Fruit fly (Drosophila melanogaster) S2 (cell line): ENCODE data around the gene CG34348.

Experiments
- CG8478 ChIP-seq: fragments of >200 bp; optimal IDR thresholded peaks from 2 replicates; lab custom pipeline; 2018
- CTCF ChIP-seq, 2 experiments: fragments of >200 bp; optimal IDR thresholded peaks; 2 replicates each; lab custom pipeline; 2018

Gene CG34348

dm6 chrX:11339868-11340548 is at the start of gene CG34348, which contains the start of gene Kap3:
TSS of gene CG34348 (plus strand) at chrX:11339873.
TSS of gene Kap3 (minus strand) at chrX:11340084.
- TF ChIP-seq CTCF (optimal IDR thresholded peaks at IDR 0.05; lab: Kevin White, UChicago) (no peak), CG8478 (lab: Kevin White, UChicago) (no peak)

dm6 chrX:11293567-11293966 is 46.1 kb upstream of the CG34348 start:
- TF ChIP-seq CTCF (optimal IDR thresholded peaks at IDR 0.05; lab: Kevin White, UChicago) (no peak), CG8478 (lab: Kevin White, UChicago) (no peak)

DNA sequence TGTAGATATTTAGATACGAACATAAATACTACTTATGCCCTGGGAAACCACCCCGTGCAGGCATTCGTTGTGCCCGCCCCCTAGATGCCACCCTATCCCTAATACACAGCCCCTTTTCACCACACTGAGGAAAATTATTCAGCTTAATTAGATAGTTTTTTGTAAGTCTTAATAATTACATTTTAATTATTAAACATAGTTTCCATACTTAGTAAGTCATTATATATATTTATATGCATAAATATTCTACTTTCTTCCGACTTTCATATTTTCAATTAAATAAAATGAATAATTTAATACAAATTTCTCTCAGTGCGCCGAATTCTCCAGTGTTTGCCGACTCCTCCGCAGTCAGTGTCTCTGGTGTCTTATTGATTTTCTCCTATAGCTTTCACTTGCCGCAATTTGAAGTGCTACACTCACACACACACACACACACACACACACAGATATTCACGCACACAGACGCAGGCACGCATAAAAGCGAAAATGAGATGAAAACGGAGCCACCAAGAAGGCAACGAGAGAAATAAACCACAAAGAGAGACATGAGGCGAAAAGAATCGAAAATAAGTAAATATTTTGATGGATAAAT is 44.2 kb upstream of the CG34348 start:
- no peak for TF ChIP-seq CG8478 (lab: Kevin White, UChicago)
- no peak for TF ChIP-seq CTCF (optimal IDR thresholded peaks at IDR 0.05; lab: Kevin White, UChicago)

DNA sequence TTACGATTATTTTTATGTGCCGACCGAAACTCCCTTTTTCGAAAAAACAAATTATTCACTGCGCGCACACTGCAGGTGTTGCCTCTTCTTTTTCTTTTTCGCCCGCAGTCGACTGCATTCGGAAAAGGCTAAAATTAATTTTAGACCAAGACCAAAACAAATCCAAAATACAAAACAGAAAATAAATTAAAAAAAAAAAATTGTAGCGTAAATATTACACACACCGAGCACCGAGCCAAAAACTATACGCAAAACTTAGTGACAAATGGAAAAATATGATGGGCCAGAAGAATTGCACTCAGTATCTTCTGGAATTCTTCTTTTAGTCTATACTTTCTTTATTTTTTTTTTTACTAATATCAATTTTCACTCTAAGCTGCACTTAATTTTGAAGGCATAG is 37.0 kb upstream of the CG34348 start, which contains the start of gene CG44422:
Gene CG44422, minus strand, starts transcription at position 101 of the 400 bp plus-strand sequence.
- TF ChIP-seq CTCF (optimal IDR thresholded peaks at IDR 0.05; lab: Kevin White, UChicago) (no peak), CG8478 (lab: Kevin White, UChicago) (no peak)

DNA sequence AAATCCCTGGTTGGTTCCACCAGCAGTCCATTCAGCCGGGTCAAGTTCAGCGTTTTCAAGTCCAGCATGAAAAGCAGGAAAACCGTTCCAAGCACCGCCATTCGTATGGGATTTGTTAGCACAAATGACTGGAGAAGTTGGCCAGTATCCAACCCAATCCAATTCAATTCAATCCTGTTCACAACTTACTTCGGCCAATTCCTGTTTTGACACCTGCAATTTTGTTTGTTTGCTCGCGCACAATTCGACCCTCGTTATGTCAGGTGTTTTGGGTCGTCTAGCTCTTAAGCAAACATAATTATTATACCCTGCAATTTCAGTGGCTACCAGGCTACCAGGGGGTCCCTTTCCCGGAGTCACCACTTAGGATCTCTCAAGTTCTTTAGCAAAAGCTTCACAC is 28.6 kb upstream of the CG34348 start, which contains the start of gene Ir10a:
Gene Ir10a, minus strand, starts transcription at position 101 of the 400 bp plus-strand sequence.
- TF ChIP-seq CG8478 (lab: Kevin White, UChicago) = no peak
- TF ChIP-seq CTCF (optimal IDR thresholded peaks at IDR 0.05; lab: Kevin White, UChicago) = no peak

DNA sequence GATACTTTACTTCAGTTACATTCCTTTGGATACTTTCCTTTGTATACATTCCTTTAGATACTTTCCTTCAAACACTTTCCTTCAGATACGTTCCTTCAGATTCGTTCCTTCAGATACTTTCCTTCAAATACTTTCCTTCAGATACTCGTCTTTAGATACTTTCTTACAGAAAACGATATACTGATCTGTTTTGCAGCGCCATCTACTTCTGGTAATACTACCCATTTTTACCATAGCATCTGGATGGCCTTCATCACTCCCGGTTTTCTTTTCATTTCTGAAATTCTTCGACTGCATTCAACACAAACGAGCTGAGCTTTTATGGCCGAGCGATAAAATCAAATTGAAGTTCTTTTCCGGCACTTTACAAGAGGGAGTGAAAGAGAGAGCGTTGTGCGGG is 19.8 kb upstream of the CG34348 start:
- TF ChIP-seq CTCF (optimal IDR thresholded peaks at IDR 0.05; lab: Kevin White, UChicago) = peak; percentile 80
- TF ChIP-seq CG8478 (lab: Kevin White, UChicago) = no peak

dm6 chrX:11322257-11322656 is 17.4 kb upstream of the CG34348 start, which contains the start of gene sisA:
TSS of gene sisA (minus strand) at chrX:11322357.
- TF ChIP-seq CG8478 (lab: Kevin White, UChicago) = no peak
- no peak for TF ChIP-seq CTCF (optimal IDR thresholded peaks at IDR 0.05; lab: Kevin White, UChicago)

- no peak for TF ChIP-seq CG8478 (lab: Kevin White, UChicago)
Observed at dm6 chrX:11322659-11323058, 17.0 kb upstream of the CG34348 start.

DNA sequence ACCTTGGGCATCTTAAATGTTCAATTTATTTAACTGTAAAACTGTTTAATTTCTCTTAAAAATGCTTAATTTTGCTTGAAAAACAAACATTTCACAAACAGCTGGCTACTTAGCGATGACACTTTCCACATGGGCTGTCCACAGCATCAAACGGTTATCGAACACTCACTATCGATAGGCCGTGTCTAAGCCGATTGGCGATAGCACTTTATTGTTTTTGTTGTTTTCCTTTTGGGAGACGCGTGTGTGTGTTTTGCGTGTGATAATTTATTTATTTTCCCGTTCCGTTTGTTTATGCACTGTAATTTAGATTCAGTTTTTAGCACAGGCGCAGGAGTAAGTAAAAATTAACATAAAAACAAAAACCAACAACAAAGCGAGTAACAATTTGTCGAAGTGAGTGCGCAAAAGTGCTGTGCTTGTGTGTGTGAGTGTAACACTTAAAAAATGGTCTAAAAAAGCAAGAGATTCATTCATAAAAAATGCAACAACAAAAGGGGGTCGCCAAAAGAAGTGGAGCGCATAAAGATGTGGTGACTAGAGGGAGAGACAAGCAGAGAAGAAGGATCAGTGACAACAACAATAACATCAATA is 14.4 kb upstream of the CG34348 start, which contains the start of gene Gapvd1:
Gene Gapvd1, plus strand, starts transcription at position 211 of the 594 bp plus-strand sequence.
- TF ChIP-seq CG8478 (lab: Kevin White, UChicago) (no peak), CTCF (optimal IDR thresholded peaks at IDR 0.05; lab: Kevin White, UChicago) (peak in 1 of 2 experiments; percentile 6)

dm6 chrX:11326213-11326731 is 13.4 kb upstream of the CG34348 start:
- TF ChIP-seq CG8478 (lab: Kevin White, UChicago) (no peak), CTCF (optimal IDR thresholded peaks at IDR 0.05; lab: Kevin White, UChicago) (no peak)

DNA sequence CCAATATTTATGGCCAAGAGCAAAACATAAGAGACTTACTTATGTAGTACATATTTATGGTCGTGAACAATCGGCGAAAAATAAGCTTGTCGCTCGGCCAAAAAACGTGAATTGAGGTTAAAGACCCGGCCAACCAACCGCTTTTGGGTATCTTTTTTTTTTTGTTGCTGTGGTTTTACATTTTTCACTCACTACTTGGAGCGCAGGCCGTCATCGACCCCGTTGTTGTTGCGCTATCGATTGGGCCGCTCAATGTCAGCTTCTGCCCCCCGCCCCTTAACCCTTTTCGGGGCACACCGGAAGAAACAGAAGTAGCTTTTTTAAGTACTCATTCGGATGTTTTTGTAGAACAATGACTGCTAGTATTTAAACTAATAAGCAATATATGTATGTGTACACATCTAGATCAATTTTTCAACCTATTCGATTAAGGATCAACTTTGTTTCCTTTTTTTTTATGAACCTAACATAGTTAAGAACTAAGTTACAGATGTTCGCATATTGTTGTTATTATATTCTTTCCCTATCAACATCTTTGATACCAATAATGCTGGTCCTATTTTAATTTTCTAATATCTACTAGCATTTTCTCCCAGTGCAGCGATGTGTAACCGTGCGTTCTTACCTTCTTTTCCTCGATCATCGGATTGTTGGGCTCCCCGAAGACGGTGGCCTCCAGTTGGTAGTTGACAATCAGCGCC is 1.5 kb upstream of the CG34348 start:
- TF ChIP-seq CG8478 (lab: Kevin White, UChicago) (no peak), CTCF (optimal IDR thresholded peaks at IDR 0.05; lab: Kevin White, UChicago) (no peak)

DNA sequence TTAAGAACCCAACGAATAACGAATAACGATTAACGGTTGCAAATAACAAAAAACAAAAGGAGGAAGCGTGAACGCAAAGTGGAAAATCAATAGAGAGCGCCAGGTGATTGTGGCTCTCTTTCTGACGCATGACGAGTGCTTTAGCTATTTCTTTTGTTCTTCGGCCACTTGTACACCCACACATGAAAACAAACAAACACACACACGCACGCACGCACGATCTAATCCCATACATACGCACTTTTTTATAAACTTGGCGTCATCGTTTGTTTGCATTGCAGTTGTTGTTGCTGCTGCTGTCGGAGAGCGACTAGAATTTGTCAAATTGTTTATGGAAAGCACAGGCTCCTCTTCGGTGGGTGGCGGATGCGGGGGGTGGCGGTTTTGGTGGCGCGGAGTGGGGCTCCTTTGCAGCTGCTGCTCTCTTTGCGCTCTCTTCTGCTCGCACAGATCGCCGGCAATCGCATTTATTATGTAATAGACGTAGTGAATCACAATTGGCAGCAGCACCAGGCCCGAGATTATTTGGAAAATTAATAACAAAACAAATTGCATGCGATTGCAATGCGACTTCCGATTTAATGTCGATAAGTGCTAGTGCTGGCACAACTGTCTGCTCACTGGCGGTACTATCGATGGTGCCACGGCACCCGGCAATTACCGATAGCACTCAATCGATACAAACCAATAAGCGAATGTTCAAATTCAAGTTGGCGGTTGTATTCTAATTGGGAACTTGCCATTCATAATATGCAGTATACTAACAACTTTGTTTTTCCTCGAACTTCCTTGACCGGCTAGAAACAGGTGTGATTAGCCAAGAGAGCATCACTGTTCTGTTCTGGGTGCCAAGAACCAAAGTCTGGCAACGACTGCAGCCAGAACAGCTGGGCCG is 453 bp upstream of the CG34348 start:
- TF ChIP-seq CG8478 (lab: Kevin White, UChicago) (no peak), CTCF (optimal IDR thresholded peaks at IDR 0.05; lab: Kevin White, UChicago) (peak in 1 of 2 experiments; percentile 34)

- TF ChIP-seq CG8478 (lab: Kevin White, UChicago) = no peak
- no peak for TF ChIP-seq CTCF (optimal IDR thresholded peaks at IDR 0.05; lab: Kevin White, UChicago)
Observed at dm6 chrX:11340719-11341322, 1.1 kb downstream of the CG34348 start.
